Fruit fly (Drosophila melanogaster): ENCODE measurements around the gene CG14017.

The CG14017 gene

dm6 chr2L:5539034-5539433, 14.7 kb upstream of the CG14017 start, which contains the start of gene CG14015:
Gene CG14015, minus strand, starts transcription at chr2L:5539196.
- TF ChIP-seq CG17801 (GFP tag; optimal IDR thresholded peaks at IDR 0.05; ENCODE audit: partially characterized antibody), result no peak

- no peak for TF ChIP-seq CG17801 (GFP tag; optimal IDR thresholded peaks at IDR 0.05; ENCODE audit: partially characterized antibody)
Observed at dm6 chr2L:5541935-5542685, 11.6 kb upstream of the CG14017 start, which contains the start of the genes Hel25E and Lam. Gene Hel25E, minus strand, starts transcription at chr2L:5542314. Gene Lam, plus strand, starts transcription at chr2L:5542480.

dm6 chr2L:5542944-5543515, 10.7 kb upstream of the CG14017 start:
- peak; percentile 20 for TF ChIP-seq CG17801 (GFP tag; optimal IDR thresholded peaks at IDR 0.05; ENCODE audit: partially characterized antibody)

dm6 chr2L:5546207-5546517, 7.5 kb upstream of the CG14017 start:
- no peak for TF ChIP-seq CG17801 (GFP tag; optimal IDR thresholded peaks at IDR 0.05; ENCODE audit: partially characterized antibody)

- TF ChIP-seq CG17801 (GFP tag; optimal IDR thresholded peaks at IDR 0.05; ENCODE audit: partially characterized antibody), result peak; percentile 53
Observed at dm6 chr2L:5546518-5547287, 7.0 kb upstream of the CG14017 start, which contains the start of gene Oscillin. Gene Oscillin, plus strand, starts transcription at chr2L:5547086.

dm6 chr2L:5547288-5547777, 6.4 kb upstream of the CG14017 start:
- peak; percentile 37 for TF ChIP-seq CG17801 (GFP tag; optimal IDR thresholded peaks at IDR 0.05; ENCODE audit: partially characterized antibody)

dm6 chr2L:5550735-5551134, 3.0 kb upstream of the CG14017 start, which contains the start of gene CG14014:
Gene CG14014, minus strand, starts transcription at chr2L:5550835.
- TF ChIP-seq CG17801 (GFP tag; optimal IDR thresholded peaks at IDR 0.05; ENCODE audit: partially characterized antibody), result no peak

- no peak for TF ChIP-seq CG17801 (GFP tag; optimal IDR thresholded peaks at IDR 0.05; ENCODE audit: partially characterized antibody)
Observed at dm6 chr2L:5551538-5551937, 2.2 kb upstream of the CG14017 start, which contains the start of gene CG18269. Gene CG18269, plus strand, starts transcription at chr2L:5551838.

- no peak for TF ChIP-seq CG17801 (GFP tag; optimal IDR thresholded peaks at IDR 0.05; ENCODE audit: partially characterized antibody)
Observed at dm6 chr2L:5554818-5555217, 1.1 kb downstream of the CG14017 start, which contains the start of gene GluRIIA. Gene GluRIIA, plus strand, starts transcription at chr2L:5555072.

- TF ChIP-seq CG17801 (GFP tag; optimal IDR thresholded peaks at IDR 0.05; ENCODE audit: partially characterized antibody), result no peak
Observed at dm6 chr2L:5558809-5559392, 5.2 kb downstream of the CG14017 start, which contains the start of gene GluRIIB. Gene GluRIIB, plus strand, starts transcription at chr2L:5559342.

- TF ChIP-seq CG17801 (GFP tag; optimal IDR thresholded peaks at IDR 0.05; ENCODE audit: partially characterized antibody), result no peak
Observed at dm6 chr2L:5567103-5567502, 13.4 kb downstream of the CG14017 start.

dm6 chr2L:5569503-5569902, 15.8 kb downstream of the CG14017 start:
- TF ChIP-seq CG17801 (GFP tag; optimal IDR thresholded peaks at IDR 0.05; ENCODE audit: partially characterized antibody), result no peak

dm6 chr2L:5581016-5581415, 27.3 kb downstream of the CG14017 start, which contains the start of gene CG14011:
Gene CG14011, minus strand, starts transcription at chr2L:5581116.
- no peak for TF ChIP-seq CG17801 (GFP tag; optimal IDR thresholded peaks at IDR 0.05; ENCODE audit: partially characterized antibody)

dm6 chr2L:5588314-5588713, 34.6 kb downstream of the CG14017 start, which contains the start of gene CG7251:
Gene CG7251, minus strand, starts transcription at chr2L:5588414.
- TF ChIP-seq CG17801 (GFP tag; optimal IDR thresholded peaks at IDR 0.05; ENCODE audit: partially characterized antibody), result no peak

- no peak for TF ChIP-seq CG17801 (GFP tag; optimal IDR thresholded peaks at IDR 0.05; ENCODE audit: partially characterized antibody)
Observed at dm6 chr2L:5593839-5594238, 40.1 kb downstream of the CG14017 start.

All from ovary, adult (tissue).